Fruit fly (Drosophila melanogaster) whole organism, pupa: Measurements from ENCODE around the gene CG15210.

Experiments used
- CG10348 ChIP-seq: fragments of 200-800 bp; sonication (Bioruptor generic); IDR thresholded peaks from 2 replicates; pipeline ENCODE4 v1.3.6; 2022; ENCODE audit warnings: missing biosample characterization, missing genetic modification characterization
- CG12605 ChIP-seq: fragments of 200-800 bp; sonication (Bioruptor generic); IDR thresholded peaks from 2 replicates; pipeline ENCODE4 v1.3.6; 2022; ENCODE audit warnings: missing biosample characterization, missing genetic modification characterization
- CG13204 ChIP-seq: fragments of 200-800 bp; sonication (Bioruptor generic); optimal IDR thresholded peaks from 2 replicates; lab custom pipeline; 2018; ENCODE audit warnings: missing biosample characterization, mild to moderate bottlenecking, missing genetic modification characterization, moderate library complexity
- CG14655 ChIP-seq: fragments of 200-800 bp; sonication (Bioruptor generic); optimal IDR thresholded peaks from 3 replicates; lab custom pipeline; 2017; ENCODE audit warnings: mild to moderate bottlenecking, missing biosample characterization, missing genetic modification reagents, missing genetic modification characterization
- CG15710 ChIP-seq: fragments of 200-800 bp; sonication (Bioruptor generic); optimal IDR thresholded peaks from 2 replicates; lab custom pipeline; 2018; ENCODE audit warnings: missing biosample characterization, mild to moderate bottlenecking, missing genetic modification characterization, moderate library complexity
- CG17806 ChIP-seq: fragments of 200-800 bp; sonication (Bioruptor generic); optimal IDR thresholded peaks from 2 replicates; lab custom pipeline; 2018; ENCODE audit warnings: missing biosample characterization, mild to moderate bottlenecking, missing genetic modification characterization, moderate library complexity
- CG32121 ChIP-seq: fragments of 200-800 bp; sonication (Bioruptor generic); IDR thresholded peaks from 2 replicates; pipeline ENCODE4 v1.3.6; 2022; ENCODE audit warnings: missing biosample characterization, missing genetic modification characterization
- CG34367 ChIP-seq: fragments of 200-800 bp; sonication (Bioruptor generic); optimal IDR thresholded peaks from 2 replicates; lab custom pipeline; 2018; ENCODE audit warnings: missing biosample characterization, mild to moderate bottlenecking, missing genetic modification characterization
- CG4496 ChIP-seq: fragments of 200-800 bp; sonication (Bioruptor generic); IDR thresholded peaks from 3 replicates; pipeline ENCODE4 v1.3.6; 2022; ENCODE audit warnings: missing biosample characterization, missing genetic modification characterization
- CG8159 ChIP-seq: fragments of 200-800 bp; sonication (Bioruptor generic); optimal IDR thresholded peaks from 3 replicates; lab custom pipeline; 2018; ENCODE audit warnings: missing biosample characterization, mild to moderate bottlenecking, missing genetic modification characterization, moderate library complexity
- CG8301 ChIP-seq: fragments of 200-800 bp; sonication (Bioruptor generic); optimal IDR thresholded peaks from 2 replicates; lab custom pipeline; 2018; ENCODE audit warnings: missing biosample characterization, mild to moderate bottlenecking, missing genetic modification characterization
- CG9948 ChIP-seq: fragments of 200-800 bp; sonication (Bioruptor generic); optimal IDR thresholded peaks from 2 replicates; lab custom pipeline; 2018; ENCODE audit warnings: missing biosample characterization, mild to moderate bottlenecking, missing genetic modification characterization, moderate library complexity
- D1 ChIP-seq: fragments of 200-800 bp; sonication (Bioruptor generic); optimal IDR thresholded peaks from 2 replicates; lab custom pipeline; 2018; ENCODE audit warnings: missing biosample characterization, mild to moderate bottlenecking, missing genetic modification characterization, moderate library complexity
- EcR ChIP-seq: fragments of 200-800 bp; sonication (Bioruptor generic); optimal IDR thresholded peaks from 3 replicates; lab custom pipeline; 2019; ENCODE audit warnings: missing biosample characterization, missing genetic modification characterization, mild to moderate bottlenecking, moderate library complexity, missing genetic modification reagents
- Ets98B ChIP-seq: fragments of 200-800 bp; sonication (Bioruptor generic); IDR thresholded peaks from 2 replicates; pipeline ENCODE4 v1.3.6; 2022; ENCODE audit warnings: missing biosample characterization, missing genetic modification characterization
- Pif1A ChIP-seq: fragments of 200-800 bp; sonication (Bioruptor generic); optimal IDR thresholded peaks from 3 replicates; lab custom pipeline; 2016; ENCODE audit warnings: missing biosample characterization, missing genetic modification characterization
- Pif1B ChIP-seq: fragments of 200-800 bp; sonication (Bioruptor generic); optimal IDR thresholded peaks from 3 replicates; lab custom pipeline; 2016; ENCODE audit warnings: missing biosample characterization, missing genetic modification characterization
- Snoo ChIP-seq: fragments of 200-800 bp; sonication (Bioruptor generic); optimal IDR thresholded peaks from 3 replicates; lab custom pipeline; 2017; ENCODE audit warnings: missing biosample characterization, mild to moderate bottlenecking, missing genetic modification characterization, inconsistent platforms
- fd96Ca ChIP-seq: fragments of 200-800 bp; sonication (Bioruptor generic); IDR thresholded peaks from 3 replicates; pipeline ENCODE4 v1.3.6; 2022; ENCODE audit warnings: missing biosample characterization, missing genetic modification characterization
- gl ChIP-seq: fragments of 200-800 bp; sonication (Bioruptor generic); optimal IDR thresholded peaks from 2 replicates; lab custom pipeline; 2018; ENCODE audit warnings: missing biosample characterization, mild to moderate bottlenecking, missing genetic modification characterization
- rn ChIP-seq: fragments of 200-800 bp; sonication (Bioruptor generic); IDR thresholded peaks from 2 replicates; pipeline ENCODE4 v1.3.6; 2022; ENCODE audit warnings: missing biosample characterization, missing genetic modification characterization

CG15210 gene

dm6 chrX:10832369-10832768 lies 6.7 kb upstream of the CG15210 start:
- TF ChIP-seq CG12605 (no peak), CG34367 (tag; lab: Kevin White, UChicago) (no peak), CG8159 (no peak), Snoo (peak; percentile 36), rn (GFP tag; lab: Robert Waterston, UW) (no peak), gl (tag; lab: Kevin White, UChicago) (no peak), Pif1A (GFP tag; lab: Kevin White, UChicago) (no peak), D1 (tag; lab: Kevin White, UChicago) (peak; percentile 73), CG17806 (tag; lab: Kevin White, UChicago) (peak; percentile 6)

- TF ChIP-seq CG32121 (GFP tag; lab: Robert Waterston, UW), result no peak
- no peak for TF ChIP-seq EcR (GFP tag; lab: Kevin White, UChicago)
- TF ChIP-seq, all 21 proteins: peak for 0
These were observed 3.4 kb upstream of the CG15210 start for dm6 chrX:10835631-10836030.

dm6 chrX:10840892-10841564 lies 2.0 kb downstream of the CG15210 start:
- TF ChIP-seq EcR (GFP tag; lab: Kevin White, UChicago) (peak; percentile 0), Ets98B (GFP tag; lab: Robert Waterston, UW) (no peak), CG9948 (no peak)

dm6 chrX:10841717-10842255 lies 2.8 kb downstream of the CG15210 start, which contains the start of gene CG15209:
TSS of gene CG15209 (plus strand) at chrX:10842205.
- TF ChIP-seq Pif1A (GFP tag; lab: Kevin White, UChicago), result no peak
- no peak for TF ChIP-seq EcR (GFP tag; lab: Kevin White, UChicago)
- TF ChIP-seq CG4496, result 0 out of 3 replicates have a peak, but pooled peaks have one; percentile 9
- TF ChIP-seq, all 21 proteins: peak for 1

dm6 chrX:10844807-10845206 lies 5.8 kb downstream of the CG15210 start, which contains the start of gene CG32669:
TSS of gene CG32669 (minus strand) at chrX:10845081.
- TF ChIP-seq CG32121 (GFP tag; lab: Robert Waterston, UW) (no peak), D1 (tag; lab: Kevin White, UChicago) (no peak), CG12605 (no peak), CG34367 (tag; lab: Kevin White, UChicago) (no peak), CG4496 (no peak), Snoo (no peak), CG13204 (GFP tag; lab: Kevin White, UChicago) (no peak), CG9948 (no peak), CG8301 (no peak), CG17806 (tag; lab: Kevin White, UChicago) (no peak), Pif1B (GFP tag; lab: Kevin White, UChicago) (no peak), EcR (GFP tag; lab: Kevin White, UChicago) (no peak), CG15710 (tag; lab: Kevin White, UChicago) (no peak), CG14655 (GFP tag; lab: Kevin White, UChicago) (no peak), Ets98B (GFP tag; lab: Robert Waterston, UW) (no peak), CG10348 (GFP tag; lab: Robert Waterston, UW) (no peak), fd96Ca (GFP tag; lab: Robert Waterston, UW) (no peak), Pif1A (GFP tag; lab: Kevin White, UChicago) (no peak), rn (GFP tag; lab: Robert Waterston, UW) (no peak), CG8159 (no peak)
- TF ChIP-seq, all 21 proteins: peak for 0

dm6 chrX:10845256-10845655 lies 6.2 kb downstream of the CG15210 start:
- TF ChIP-seq rn (GFP tag; lab: Robert Waterston, UW) (no peak), CG8301 (no peak), CG34367 (tag; lab: Kevin White, UChicago) (no peak), Snoo (no peak), CG12605 (no peak), fd96Ca (GFP tag; lab: Robert Waterston, UW) (no peak), CG13204 (GFP tag; lab: Kevin White, UChicago) (no peak), CG32121 (GFP tag; lab: Robert Waterston, UW) (no peak)

- TF ChIP-seq fd96Ca (GFP tag; lab: Robert Waterston, UW) (0 out of 3 replicates have a peak, but pooled peaks have one; percentile 10), Pif1A (GFP tag; lab: Kevin White, UChicago) (no peak)
These were observed 8.0 kb downstream of the CG15210 start, which contains the start of gene sbr for dm6 chrX:10846972-10847435. TSS of gene sbr (minus strand) at chrX:10847092.

dm6 chrX:10847436-10847446 lies 8.2 kb downstream of the CG15210 start, which contains the start of gene Pgls:
TSS of gene Pgls (plus strand) at chrX:10847438.
- TF ChIP-seq rn (GFP tag; lab: Robert Waterston, UW) (no peak), CG4496 (no peak), EcR (GFP tag; lab: Kevin White, UChicago) (no peak), CG8301 (no peak), Pif1A (GFP tag; lab: Kevin White, UChicago) (no peak)
- TF ChIP-seq, all 21 proteins: peak for 0
